Fruit fly (Drosophila melanogaster) whole organism, prepupa: Measurements from ENCODE around the gene CG3301.

Experiments used
- Blimp-1 ChIP-seq: fragments of 200-800 bp; sonication (Bioruptor generic); optimal IDR thresholded peaks from 3 replicates; lab custom pipeline; 2017; ENCODE audit warnings: missing biosample characterization, missing genetic modification characterization, mild to moderate bottlenecking, moderate library complexity, missing genetic modification reagents
- CG10669 ChIP-seq: fragments of 200-800 bp; sonication (Bioruptor generic); optimal IDR thresholded peaks from 3 replicates; lab custom pipeline; 2018; ENCODE audit warnings: missing biosample characterization, mild to moderate bottlenecking, missing genetic modification characterization, moderate library complexity
- CG15336 ChIP-seq: fragments of 200-800 bp; sonication (Bioruptor generic); IDR thresholded peaks from 2 replicates; pipeline ENCODE4 v1.3.6; 2022; ENCODE audit warnings: missing biosample characterization, missing genetic modification characterization
- CG3032 ChIP-seq: fragments of 200-800 bp; optimal IDR thresholded peaks from 2 replicates; lab custom pipeline; 2019; ENCODE audit warnings: missing biosample characterization, mild to moderate bottlenecking, missing genetic modification characterization, moderate library complexity
- CG32006 ChIP-seq: fragments of 200-800 bp; sonication (Bioruptor generic); optimal IDR thresholded peaks from 3 replicates; lab custom pipeline; 2017; ENCODE audit warnings: missing biosample characterization, mild to moderate bottlenecking, missing genetic modification characterization
- CG34406 ChIP-seq: fragments of 200-800 bp; sonication (Bioruptor generic); optimal IDR thresholded peaks from 3 replicates; lab custom pipeline; 2016; ENCODE audit warnings: missing biosample characterization, missing genetic modification characterization
- CG3919 ChIP-seq: fragments of 200-800 bp; sonication (Bioruptor generic); optimal IDR thresholded peaks from 3 replicates; lab custom pipeline; 2016; ENCODE audit warnings: missing biosample characterization, missing genetic modification characterization
- CG4318 ChIP-seq: fragments of 200-800 bp; sonication (Bioruptor generic); optimal IDR thresholded peaks from 3 replicates; lab custom pipeline; 2017; ENCODE audit warnings: missing biosample characterization, mild to moderate bottlenecking, missing genetic modification characterization
- CG6163 ChIP-seq: fragments of 200-800 bp; sonication (Bioruptor generic); IDR thresholded peaks from 3 replicates; pipeline ENCODE4 v1.3.6; 2022; ENCODE audit warnings: missing biosample characterization, missing genetic modification characterization
- CG6276 ChIP-seq: fragments of 200-800 bp; sonication (Bioruptor generic); optimal IDR thresholded peaks from 2 replicates; lab custom pipeline; 2017; ENCODE audit warnings: missing biosample characterization, mild to moderate bottlenecking, missing genetic modification characterization
- CG6792 ChIP-seq: fragments of 200-800 bp; sonication (Bioruptor generic); optimal IDR thresholded peaks from 3 replicates; lab custom pipeline; 2016; ENCODE audit warnings: missing biosample characterization, missing genetic modification characterization
- CG6808 ChIP-seq: fragments of 200-800 bp; sonication (Bioruptor generic); optimal IDR thresholded peaks from 3 replicates; lab custom pipeline; 2017; ENCODE audit warnings: missing biosample characterization, missing genetic modification characterization, mild to moderate bottlenecking, moderate library complexity, missing genetic modification reagents
- CG6854 ChIP-seq: fragments of 200-800 bp; sonication (Bioruptor generic); optimal IDR thresholded peaks from 2 replicates; lab custom pipeline; 2017; ENCODE audit warnings: missing biosample characterization, mild to moderate bottlenecking, missing genetic modification characterization
- CG7368 ChIP-seq: fragments of 200-800 bp; sonication (Bioruptor generic); optimal IDR thresholded peaks from 3 replicates; lab custom pipeline; 2016; ENCODE audit warnings: missing biosample characterization, missing genetic modification characterization
- CG8319 ChIP-seq: fragments of 200-800 bp; sonication (Bioruptor generic); optimal IDR thresholded peaks from 3 replicates; lab custom pipeline; 2016; ENCODE audit warnings: missing biosample characterization, missing genetic modification characterization
- Eip78C ChIP-seq: fragments of 200-800 bp; sonication (Bioruptor generic); peaks from one replicate; lab custom pipeline; 2016; ENCODE audit warnings: missing biosample characterization, missing genetic modification characterization
- Eip93F ChIP-seq: fragments of 200-800 bp; sonication (Bioruptor generic); optimal IDR thresholded peaks from 2 replicates; lab custom pipeline; 2016; ENCODE audit warnings: missing biosample characterization, mild to moderate bottlenecking, missing genetic modification characterization
- Ets21C ChIP-seq: fragments of 200-800 bp; sonication (Bioruptor generic); optimal IDR thresholded peaks from 3 replicates; lab custom pipeline; 2016; ENCODE audit warnings: missing biosample characterization, missing genetic modification characterization
- Ets96B ChIP-seq: fragments of 200-800 bp; optimal IDR thresholded peaks from 2 replicates; lab custom pipeline; 2019; ENCODE audit warnings: missing biosample characterization, mild to moderate bottlenecking, missing genetic modification characterization, moderate library complexity
- Gug ChIP-seq: fragments of 200-800 bp; sonication (Bioruptor generic); IDR thresholded peaks from 2 replicates; pipeline ENCODE4 v1.3.6; 2022; ENCODE audit warnings: missing biosample characterization, missing genetic modification characterization
- Hr39 ChIP-seq: fragments of 200-800 bp; sonication (Bioruptor generic); optimal IDR thresholded peaks from 2 replicates; lab custom pipeline; 2016; ENCODE audit warnings: missing biosample characterization, missing genetic modification characterization
- Hr4 ChIP-seq: fragments of 200-800 bp; sonication (Bioruptor generic); optimal IDR thresholded peaks from 3 replicates; lab custom pipeline; 2016; ENCODE audit warnings: missing biosample characterization, missing genetic modification characterization
- Lpt ChIP-seq: fragments of 200-800 bp; sonication (Bioruptor generic); optimal IDR thresholded peaks from 3 replicates; lab custom pipeline; 2016; ENCODE audit warnings: missing biosample characterization, missing genetic modification characterization
- Met ChIP-seq: fragments of 200-800 bp; sonication (Bioruptor generic); optimal IDR thresholded peaks from 3 replicates; lab custom pipeline; 2016; ENCODE audit warnings: missing biosample characterization, missing genetic modification characterization
- OdsH ChIP-seq: fragments of 200-800 bp; sonication (Bioruptor generic); optimal IDR thresholded peaks from 3 replicates; lab custom pipeline; 2016; ENCODE audit warnings: missing biosample characterization, missing genetic modification characterization
- Sox102F ChIP-seq: fragments of 200-800 bp; sonication (Bioruptor generic); optimal IDR thresholded peaks from 2 replicates; lab custom pipeline; 2016; ENCODE audit warnings: missing biosample characterization, mild to moderate bottlenecking, missing genetic modification characterization
- Sox15 ChIP-seq: fragments of 200-800 bp; sonication (Bioruptor generic); optimal IDR thresholded peaks from 3 replicates; lab custom pipeline; 2016; ENCODE audit warnings: missing biosample characterization, missing genetic modification characterization
- acj6 ChIP-seq: fragments of 200-800 bp; sonication (Bioruptor generic); optimal IDR thresholded peaks from 3 replicates; lab custom pipeline; 2016; ENCODE audit warnings: missing biosample characterization, missing genetic modification characterization
- cyc ChIP-seq: fragments of 200-800 bp; sonication (Bioruptor generic); optimal IDR thresholded peaks from 3 replicates; lab custom pipeline; 2016; ENCODE audit warnings: missing biosample characterization, missing genetic modification characterization
- dac ChIP-seq: fragments of 200-800 bp; sonication (Bioruptor generic); optimal IDR thresholded peaks from 2 replicates; lab custom pipeline; 2017; ENCODE audit warnings: missing biosample characterization, mild to moderate bottlenecking, missing genetic modification characterization
- esn ChIP-seq: fragments of 200-800 bp; sonication (Bioruptor generic); optimal IDR thresholded peaks from 2 replicates; lab custom pipeline; 2016; ENCODE audit warnings: missing biosample characterization, mild to moderate bottlenecking, missing genetic modification characterization, moderate library complexity
- fd59A ChIP-seq: fragments of 200-800 bp; sonication (Bioruptor generic); optimal IDR thresholded peaks from 2 replicates; lab custom pipeline; 2017; ENCODE audit warnings: missing biosample characterization, mild to moderate bottlenecking, missing genetic modification characterization, missing genetic modification reagents
- fkh ChIP-seq: fragments of 200-800 bp; sonication (Bioruptor generic); optimal IDR thresholded peaks from 3 replicates; lab custom pipeline; 2017; ENCODE audit warnings: missing biosample characterization, mild to moderate bottlenecking, missing genetic modification characterization, moderate library complexity
- lz ChIP-seq: fragments of 200-800 bp; sonication (Bioruptor generic); optimal IDR thresholded peaks from 3 replicates; lab custom pipeline; 2016; ENCODE audit warnings: missing biosample characterization, missing genetic modification characterization
- salr ChIP-seq, 2 experiments: fragments of 200-800 bp; sonication (Bioruptor generic); optimal IDR thresholded peaks; 3 replicates each; lab custom pipeline; 2016 to 2018; ENCODE audit warnings: missing biosample characterization in 2 of 2, missing genetic modification characterization in 2 of 2, mild to moderate bottlenecking in 1 of 2
- ss ChIP-seq, 2 experiments: fragments of 200-800 bp; sonication (Bioruptor generic); optimal IDR thresholded peaks; 2 replicates in 1 of 2; 3 replicates in 1 of 2; lab custom pipeline; 2017 to 2018; ENCODE audit warnings: mild to moderate bottlenecking in 2 of 2, missing biosample characterization in 2 of 2, missing genetic modification characterization in 2 of 2, moderate library complexity in 1 of 2
- svp ChIP-seq: fragments of 200-800 bp; sonication (Bioruptor generic); peaks from one replicate; lab custom pipeline; 2016; ENCODE audit warnings: missing biosample characterization, missing genetic modification characterization
- topi ChIP-seq: fragments of 200-800 bp; sonication (Bioruptor generic); optimal IDR thresholded peaks from 3 replicates; lab custom pipeline; 2016; ENCODE audit warnings: missing biosample characterization, missing genetic modification characterization
- vri ChIP-seq: fragments of 200-800 bp; sonication (Bioruptor generic); optimal IDR thresholded peaks from 3 replicates; lab custom pipeline; 2016; ENCODE audit warnings: missing biosample characterization, mild to moderate bottlenecking, missing genetic modification characterization

CG3301 gene

DNA sequence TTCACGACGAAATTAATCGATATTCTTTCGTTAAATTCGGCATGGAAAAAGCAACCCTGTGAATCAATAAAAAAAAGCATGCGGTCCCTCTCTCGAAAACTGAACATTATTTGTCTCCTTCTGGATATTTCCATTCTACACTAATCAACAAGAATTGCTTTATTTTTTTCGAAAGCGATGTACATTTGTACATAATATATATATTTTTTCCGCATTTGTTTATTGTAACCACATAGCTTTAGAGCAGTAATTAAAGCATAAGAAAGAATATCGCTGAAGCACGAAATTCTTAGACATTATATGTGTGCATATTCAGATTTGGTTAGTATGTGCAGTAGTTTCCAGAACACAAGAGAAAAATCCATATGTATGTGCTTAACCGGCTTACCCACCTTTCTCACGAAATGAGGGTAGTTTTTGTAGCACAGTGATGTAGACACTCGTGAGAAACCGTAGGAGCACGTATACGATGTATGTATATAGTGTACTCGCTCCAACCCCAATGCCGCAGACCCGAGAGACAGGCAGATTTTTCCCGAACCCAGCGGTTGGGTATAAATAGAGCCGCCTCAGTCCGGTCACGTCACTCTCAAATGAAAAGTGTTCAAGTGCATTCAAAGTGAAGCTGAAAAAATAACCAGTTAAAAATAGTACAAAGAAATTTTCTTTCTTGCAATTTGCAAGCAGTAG lies 20.1 kb upstream of the CG3301 start (continued):
- TF ChIP-seq fkh (peak; percentile 94), fd59A (peak; percentile 88), CG32006 (peak; percentile 92), Ets96B (peak; percentile 95), CG3032 (tag; lab: Kevin White, UChicago) (peak; percentile 91), ss (GFP tag; optimal IDR thresholded peaks at IDR 0.05; lab: Kevin White, UChicago) (peak; percentile 95), CG6854 (GFP tag; lab: Kevin White, UChicago) (peak; percentile 74), vri (GFP tag; lab: Kevin White, UChicago) (peak; percentile 86), Sox102F (peak; percentile 94), CG7368 (GFP tag; lab: Kevin White, UChicago) (peak; percentile 80), topi (peak; percentile 90), lz (peak; percentile 81), CG6792 (GFP tag; lab: Kevin White, UChicago) (peak; percentile 64), CG10669 (peak; percentile 95), Hr39 (GFP tag; lab: Kevin White, UChicago) (peak; percentile 83), dac (GFP tag; lab: Kevin White, UChicago) (peak; percentile 64), Met (GFP tag; lab: Kevin White, UChicago) (peak; percentile 92), Lpt (peak; percentile 87), Eip78C (GFP tag; lab: Kevin White, UChicago) (peak; percentile 98), CG34406 (GFP tag; lab: Kevin White, UChicago) (peak; percentile 90), CG6808 (peak; percentile 94), salr (GFP tag; optimal IDR thresholded peaks at IDR 0.05; lab: Kevin White, UChicago) (peak; percentile 82 to 84), Blimp-1 (GFP tag; lab: Kevin White, UChicago) (peak; percentile 79), Eip93F (peak; percentile 82), acj6 (GFP tag; lab: Kevin White, UChicago) (peak; percentile 91), Ets21C (peak; percentile 66), CG8319 (GFP tag; lab: Kevin White, UChicago) (peak; percentile 76), esn (GFP tag; lab: Kevin White, UChicago) (peak; percentile 90), Sox15 (GFP tag; lab: Kevin White, UChicago) (peak; percentile 79), svp (GFP tag; lab: Kevin White, UChicago) (peak; percentile 96)

DNA sequence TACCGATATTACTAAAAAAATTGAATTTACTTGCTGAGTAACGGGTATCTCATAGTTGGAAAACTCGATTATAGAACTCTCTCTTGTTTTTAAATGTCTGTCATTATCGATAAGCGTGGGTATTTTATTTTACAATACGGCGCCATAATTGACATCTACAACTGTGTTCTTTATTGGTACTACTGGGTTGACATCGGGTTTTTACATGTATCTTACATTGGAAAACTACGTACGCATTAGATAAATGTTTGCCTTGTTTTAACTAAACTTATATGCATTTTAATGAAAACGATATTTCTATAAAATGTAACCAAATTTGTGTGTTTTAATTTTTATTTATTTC lies 19.6 kb upstream of the CG3301 start:
- TF ChIP-seq cyc (GFP tag; lab: Kevin White, UChicago) (no peak), CG7368 (GFP tag; lab: Kevin White, UChicago) (no peak), Sox102F (no peak), OdsH (GFP tag; lab: Kevin White, UChicago) (no peak)

DNA sequence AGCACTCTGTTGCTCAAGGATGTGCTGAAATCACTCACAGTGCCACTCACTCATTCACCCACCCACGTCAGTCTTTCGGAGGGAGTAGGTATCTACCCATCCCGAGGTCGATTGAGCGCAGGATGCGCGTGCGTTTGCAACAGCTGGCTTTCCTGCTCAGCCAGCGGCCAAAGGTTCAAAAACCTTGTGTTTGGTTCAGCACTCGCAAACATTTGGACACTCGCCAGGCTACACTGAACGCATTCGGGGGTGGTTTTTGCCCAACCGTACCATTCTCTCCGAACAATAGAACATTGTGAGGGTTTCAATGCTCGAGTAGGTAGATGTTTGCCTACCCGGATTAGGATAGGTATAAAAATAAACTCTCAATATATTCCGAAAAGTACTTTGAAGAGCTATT lies 19.0 kb upstream of the CG3301 start:
- TF ChIP-seq Eip78C (GFP tag; lab: Kevin White, UChicago) (peak; percentile 62), CG3032 (tag; lab: Kevin White, UChicago) (no peak)
- TF ChIP-seq, all 60 proteins: peak for 1

DNA sequence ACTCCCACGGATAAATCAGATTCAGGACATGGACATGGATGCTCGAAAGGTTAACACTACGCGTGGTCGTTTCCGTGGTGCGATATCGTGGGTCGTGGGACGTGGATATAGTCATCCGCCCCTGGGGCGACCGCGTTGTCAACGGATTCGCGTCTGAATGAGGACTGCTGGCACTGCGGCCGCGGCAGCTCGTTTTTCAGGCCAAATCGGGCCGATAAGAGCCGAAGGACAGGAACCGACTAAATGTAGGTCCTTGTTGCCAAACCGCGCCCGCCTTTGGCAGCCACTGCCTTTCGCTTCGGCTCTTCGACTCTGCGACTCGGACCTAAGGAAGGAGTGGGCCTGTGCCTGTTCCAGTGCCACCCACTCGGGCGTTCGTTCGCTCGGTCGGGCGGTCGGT lies 17.8 kb upstream of the CG3301 start, which contains the start of gene SIFaR:
TSS of gene SIFaR (minus strand) at position 166 of the 400 bp plus-strand sequence.
- TF ChIP-seq acj6 (GFP tag; lab: Kevin White, UChicago) (no peak), Sox15 (GFP tag; lab: Kevin White, UChicago) (no peak), CG6276 (GFP tag; lab: Kevin White, UChicago) (no peak), CG6163 (GFP tag; lab: Robert Waterston, UW) (no peak), CG4318 (GFP tag; lab: Kevin White, UChicago) (no peak), CG6854 (GFP tag; lab: Kevin White, UChicago) (no peak), Gug (GFP tag; lab: Robert Waterston, UW) (no peak), CG8319 (GFP tag; lab: Kevin White, UChicago) (no peak), CG3919 (GFP tag; lab: Kevin White, UChicago) (no peak), svp (GFP tag; lab: Kevin White, UChicago) (no peak), CG15336 (no peak), Hr4 (GFP tag; lab: Kevin White, UChicago) (no peak), fkh (no peak)
